Fruit fly (Drosophila melanogaster): ENCODE measurements around the gene CG3808.

The CG3808 gene

DNA sequence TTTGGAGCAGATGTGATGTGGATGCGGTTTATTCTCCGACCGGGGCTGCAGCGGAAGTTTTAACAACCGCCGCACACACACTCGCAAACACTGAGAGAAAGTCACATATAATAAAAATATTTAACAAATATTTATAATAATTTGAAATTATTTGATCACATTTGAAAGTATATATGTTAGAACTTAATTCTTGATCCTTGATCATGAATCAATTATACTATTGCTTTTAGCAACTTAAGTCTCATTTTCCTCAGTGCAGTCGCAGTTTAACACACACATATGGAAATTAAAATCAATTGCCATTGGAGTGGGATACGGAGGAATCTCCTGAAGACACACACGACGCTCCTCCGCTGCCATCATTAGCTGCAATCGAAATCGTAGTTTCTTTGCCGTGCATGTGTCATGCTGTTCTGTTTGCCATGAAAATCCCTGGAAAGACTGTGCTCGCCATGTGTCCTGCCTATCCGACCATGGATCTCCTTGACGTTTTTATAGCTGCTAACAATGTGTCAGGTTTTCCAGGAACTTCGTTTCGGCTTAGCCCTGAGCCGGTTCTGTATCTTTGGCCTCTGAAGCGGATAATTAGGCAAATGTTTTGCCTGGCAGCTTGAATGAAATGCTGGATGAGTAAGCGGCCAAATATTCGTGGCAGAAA, 32.9 kb upstream of the CG3808 start (continued):
- no peak for TF ChIP-seq her (GFP tag; optimal IDR thresholded peaks at IDR 0.05)
- no peak for TF ChIP-seq NFAT (GFP tag; IDR thresholded peaks at IDR 0.05)
- TF ChIP-seq CG33557 (GFP tag; optimal IDR thresholded peaks at IDR 0.05), result peak; percentile 91
- peak; percentile 60 for TF ChIP-seq Xbp1 (GFP tag; optimal IDR thresholded peaks at IDR 0.05)
- TF ChIP-seq stc (GFP tag; IDR thresholded peaks at IDR 0.05), result peak; percentile 44; the same call in 1 of the 2 replicates
- TF ChIP-seq chif (GFP tag; optimal IDR thresholded peaks at IDR 0.05), result peak in 1 of 2 experiments; percentile 37
- peak; percentile 81 for TF ChIP-seq CG8388 (GFP tag; optimal IDR thresholded peaks at IDR 0.05)
- TF ChIP-seq CG7839 (tag; optimal IDR thresholded peaks at IDR 0.05), result peak; percentile 82
- no peak for TF ChIP-seq aop (GFP tag; IDR thresholded peaks at IDR 0.05)
- TF ChIP-seq CG7987 (GFP tag; optimal IDR thresholded peaks at IDR 0.05), result no peak
- TF ChIP-seq CG11695 (GFP tag; IDR thresholded peaks at IDR 0.05), result 0 out of 3 replicates have a peak, but pooled peaks have one; percentile 37
- TF ChIP-seq CG10979 (tag; optimal IDR thresholded peaks at IDR 0.05), result peak; percentile 92
- TF ChIP-seq CG7556 (GFP tag; optimal IDR thresholded peaks at IDR 0.05), result peak; percentile 74
- peak; percentile 60; the same call in 1 of the 2 replicates for TF ChIP-seq CG14667 (GFP tag; IDR thresholded peaks at IDR 0.05)
- TF ChIP-seq Nf-YA (GFP tag; IDR thresholded peaks at IDR 0.05), result no peak
- TF ChIP-seq bab2 (GFP tag; optimal IDR thresholded peaks at IDR 0.05), result no peak
- TF ChIP-seq CG8359 (GFP tag; optimal IDR thresholded peaks at IDR 0.05; ENCODE audit: borderline replicate concordance), result peak; percentile 70
- 0 out of 3 replicates have a peak, but pooled peaks have one; percentile 6 for TF ChIP-seq CG11456 (GFP tag; IDR thresholded peaks at IDR 0.05)
- no peak for TF ChIP-seq shn (GFP tag; optimal IDR thresholded peaks at IDR 0.05)
- TF ChIP-seq hkb (optimal IDR thresholded peaks at IDR 0.05), result no peak
- TF ChIP-seq hkb (GFP tag; IDR thresholded peaks at IDR 0.05), result peak; percentile 73
- no peak for TF ChIP-seq CG34376 (GFP tag; optimal IDR thresholded peaks at IDR 0.05)
- no peak for TF ChIP-seq MBD-R2 (GFP tag; IDR thresholded peaks at IDR 0.05)
- TF ChIP-seq Mad (GFP tag; optimal IDR thresholded peaks at IDR 0.05), result peak; percentile 18
- no peak for TF ChIP-seq toy (GFP tag; IDR thresholded peaks at IDR 0.05)
- 0 out of 2 replicates have a peak, but pooled peaks have one; percentile 33 for TF ChIP-seq ap (GFP tag; IDR thresholded peaks at IDR 0.05)
- peak; percentile 96 for TF ChIP-seq dmrt11E (tag; optimal IDR thresholded peaks at IDR 0.05)
- no peak for TF ChIP-seq Lim3 (GFP tag; IDR thresholded peaks at IDR 0.05)
- TF ChIP-seq CG3065 (GFP tag; optimal IDR thresholded peaks at IDR 0.05), result no peak
- peak; percentile 9 for TF ChIP-seq lilli (GFP tag; optimal IDR thresholded peaks at IDR 0.05)
- TF ChIP-seq lmd (GFP tag; IDR thresholded peaks at IDR 0.05), result peak; percentile 60
- peak; percentile 84 for TF ChIP-seq cad (GFP tag; optimal IDR thresholded peaks at IDR 0.05)
- TF ChIP-seq Pdp1 (GFP tag; optimal IDR thresholded peaks at IDR 0.05), result no peak
- TF ChIP-seq Nf-YC (tag; optimal IDR thresholded peaks at IDR 0.05), result no peak
- TF ChIP-seq hbn (GFP tag; IDR thresholded peaks at IDR 0.05; ENCODE audit: partially characterized antibody), result no peak
- no peak for TF ChIP-seq CG4282 (GFP tag; optimal IDR thresholded peaks at IDR 0.05)
- TF ChIP-seq da (GFP tag; optimal IDR thresholded peaks at IDR 0.05), result no peak
- no peak for TF ChIP-seq vfl (GFP tag; optimal IDR thresholded peaks at IDR 0.05)
- TF ChIP-seq CG2875 (GFP tag; optimal IDR thresholded peaks at IDR 0.05), result peak; percentile 69
- no peak for TF ChIP-seq NC2β (GFP tag; optimal IDR thresholded peaks at IDR 0.05)
- peak; percentile 59; the same call in 1 of the 2 replicates for TF ChIP-seq ttk (GFP tag; IDR thresholded peaks at IDR 0.05)
- TF ChIP-seq CG10147 (GFP tag; optimal IDR thresholded peaks at IDR 0.05), result peak; percentile 3
- peak; percentile 53 for TF ChIP-seq bcd (GFP tag; optimal IDR thresholded peaks at IDR 0.05)
- no peak for TF ChIP-seq CG8478 (optimal IDR thresholded peaks at IDR 0.05)
- no peak for TF ChIP-seq bigmax (GFP tag; optimal IDR thresholded peaks at IDR 0.05)
- TF ChIP-seq cwo (GFP tag; optimal IDR thresholded peaks at IDR 0.05), result peak; percentile 10
- peak; percentile 54 for TF ChIP-seq Max (GFP tag; optimal IDR thresholded peaks at IDR 0.05)
- peak; percentile 43; the same call in 1 of the 2 replicates for TF ChIP-seq CG11696 (GFP tag; IDR thresholded peaks at IDR 0.05)
- no peak for TF ChIP-seq trh (GFP tag; optimal IDR thresholded peaks at IDR 0.05)
- no peak for TF ChIP-seq Lpt (GFP tag; optimal IDR thresholded peaks at IDR 0.05)
- 0 out of 2 replicates have a peak, but pooled peaks have one; percentile 20 for TF ChIP-seq CG9215 (GFP tag; IDR thresholded peaks at IDR 0.05)
